Worm (Caenorhabditis elegans) whole organism, late embryonic: ENCODE results near the gene srw-145.

Source experiments
- C08G9.2 ChIP-seq: sonication (generic microtip); optimal IDR thresholded peaks from 2 replicates; lab custom pipeline; 2016; ENCODE audit warnings: mild to moderate bottlenecking, missing genetic modification characterization, moderate library complexity, missing compliant biosample characterization
- C38D4.7 ChIP-seq: fragments of 200-800 bp; sonication (Bioruptor generic); optimal IDR thresholded peaks from 2 replicates; lab custom pipeline; 2018; ENCODE audit warnings: mild to moderate bottlenecking, missing genetic modification characterization, moderate library complexity, missing compliant biosample characterization
- F13H6.1 ChIP-seq: sonication (generic microtip); optimal IDR thresholded peaks from 2 replicates; lab custom pipeline; 2016; ENCODE audit warnings: missing genetic modification characterization, missing compliant biosample characterization
- T23F11.4 ChIP-seq: fragments of 200-800 bp; sonication (Bioruptor generic); optimal IDR thresholded peaks from 2 replicates; lab custom pipeline; 2018; ENCODE audit warnings: mild to moderate bottlenecking, missing genetic modification characterization, missing compliant biosample characterization
- Y22D7AL.16 ChIP-seq: sonication (generic microtip); optimal IDR thresholded peaks from 2 replicates; lab custom pipeline; 2016; ENCODE audit warnings: missing genetic modification characterization, missing compliant biosample characterization
- ahr-1 ChIP-seq: sonication (generic microtip); optimal IDR thresholded peaks from 2 replicates; lab custom pipeline; 2016; ENCODE audit warnings: missing genetic modification characterization, missing compliant biosample characterization
- ama-1 ChIP-seq: fragments of 150-350 bp; optimal IDR thresholded peaks from 2 replicates; lab custom pipeline; 2014
- ceh-14 ChIP-seq: sonication (generic microtip); optimal IDR thresholded peaks from 2 replicates; lab custom pipeline; 2016; ENCODE audit warnings: missing genotype, missing genetic modification characterization, missing compliant biosample characterization
- ceh-18 ChIP-seq: sonication (generic microtip); optimal IDR thresholded peaks from 2 replicates; lab custom pipeline; 2016; ENCODE audit warnings: missing genetic modification characterization, missing compliant biosample characterization
- ceh-19 ChIP-seq: fragments of 200-800 bp; sonication (Bioruptor generic); optimal IDR thresholded peaks from 2 replicates; lab custom pipeline; 2018; ENCODE audit warnings: mild to moderate bottlenecking, missing genetic modification characterization, missing compliant biosample characterization
- ceh-24 ChIP-seq: sonication (generic microtip); optimal IDR thresholded peaks from 2 replicates; lab custom pipeline; 2016; ENCODE audit warnings: mild to moderate bottlenecking, missing genetic modification characterization, missing compliant biosample characterization
- ceh-45 ChIP-seq: fragments of 200-800 bp; sonication (Bioruptor generic); IDR thresholded peaks from 2 replicates; pipeline ENCODE4 v1.3.6; 2022; ENCODE audit warnings: missing genetic modification reagents, missing genetic modification characterization, missing compliant biosample characterization
- ceh-48 ChIP-seq: sonication (generic microtip); optimal IDR thresholded peaks from 2 replicates; lab custom pipeline; 2016; ENCODE audit warnings: missing genetic modification characterization, inconsistent platforms, missing compliant biosample characterization
- che-1 ChIP-seq: sonication (generic microtip); optimal IDR thresholded peaks from 2 replicates; lab custom pipeline; 2016; ENCODE audit warnings: mild to moderate bottlenecking, missing genetic modification characterization, missing compliant biosample characterization
- ets-4 ChIP-seq: sonication (generic microtip); optimal IDR thresholded peaks from 2 replicates; lab custom pipeline; 2016; ENCODE audit warnings: missing genetic modification characterization, missing compliant biosample characterization
- eyg-1 ChIP-seq: sonication (generic microtip); optimal IDR thresholded peaks from 2 replicates; lab custom pipeline; 2016; ENCODE audit warnings: missing genotype, missing genetic modification characterization, missing compliant biosample characterization
- fkh-6 ChIP-seq: sonication (generic microtip); optimal IDR thresholded peaks from 2 replicates; lab custom pipeline; 2016; ENCODE audit warnings: missing genetic modification characterization, missing compliant biosample characterization
- gmeb-2 ChIP-seq: sonication (generic microtip); optimal IDR thresholded peaks from 2 replicates; lab custom pipeline; 2016; ENCODE audit warnings: missing genetic modification characterization, inconsistent platforms, missing compliant biosample characterization
- hlh-6 ChIP-seq: sonication (generic microtip); optimal IDR thresholded peaks from 2 replicates; lab custom pipeline; 2016; ENCODE audit warnings: missing genotype, missing genetic modification characterization, missing compliant biosample characterization
- lim-6 ChIP-seq: sonication (generic microtip); optimal IDR thresholded peaks from 2 replicates; lab custom pipeline; 2016; ENCODE audit warnings: missing genetic modification characterization, missing compliant biosample characterization
- mec-3 ChIP-seq: sonication (generic microtip); optimal IDR thresholded peaks from 2 replicates; lab custom pipeline; 2016; ENCODE audit warnings: borderline replicate concordance, missing genetic modification characterization, missing compliant biosample characterization
- nhr-232 ChIP-seq: sonication (generic microtip); optimal IDR thresholded peaks from 2 replicates; lab custom pipeline; 2016; ENCODE audit warnings: missing genetic modification characterization, missing compliant biosample characterization
- npax-4 ChIP-seq: sonication (generic microtip); optimal IDR thresholded peaks from 2 replicates; lab custom pipeline; 2016; ENCODE audit warnings: missing genetic modification characterization, missing compliant biosample characterization
- odd-2 ChIP-seq: sonication (generic microtip); optimal IDR thresholded peaks from 2 replicates; lab custom pipeline; 2017; ENCODE audit warnings: antibody characterized with exemption, mild to moderate bottlenecking, missing genetic modification characterization, missing compliant biosample characterization
- pha-2 ChIP-seq: sonication (generic microtip); optimal IDR thresholded peaks from 2 replicates; lab custom pipeline; 2017; ENCODE audit warnings: mild to moderate bottlenecking, missing genetic modification characterization, missing compliant biosample characterization
- pha-4 ChIP-seq: fragments of 150-350 bp; optimal IDR thresholded peaks from 2 replicates; lab custom pipeline; 2018; ENCODE audit warnings: missing biosample characterization, missing genetic modification reagents, missing genetic modification characterization
- pqm-1 ChIP-seq: sonication (generic microtip); optimal IDR thresholded peaks from 2 replicates; lab custom pipeline; 2016; ENCODE audit warnings: missing genetic modification characterization, missing compliant biosample characterization
- rnt-1 ChIP-seq: sonication (generic microtip); optimal IDR thresholded peaks from 2 replicates; lab custom pipeline; 2016; ENCODE audit warnings: missing genetic modification characterization, missing compliant biosample characterization
- sdc-2 ChIP-seq: sonication (generic microtip); optimal IDR thresholded peaks from 2 replicates; lab custom pipeline; 2016; ENCODE audit warnings: missing genotype, missing genetic modification characterization, missing compliant biosample characterization
- sox-2 ChIP-seq: fragments of 200-800 bp; sonication (Bioruptor generic); IDR thresholded peaks from 2 replicates; pipeline ENCODE4 v1.3.6; 2022; ENCODE audit warnings: missing genetic modification reagents, missing genetic modification characterization, missing compliant biosample characterization
- sox-4 ChIP-seq: sonication (generic microtip); optimal IDR thresholded peaks from 2 replicates; lab custom pipeline; 2017; ENCODE audit warnings: mild to moderate bottlenecking, missing genetic modification characterization, inconsistent platforms, missing compliant biosample characterization
- syd-9 ChIP-seq: sonication (generic microtip); optimal IDR thresholded peaks from 2 replicates; lab custom pipeline; 2016; ENCODE audit warnings: mild to moderate bottlenecking, missing genetic modification characterization, moderate library complexity, missing compliant biosample characterization
- unc-3 ChIP-seq, 2 experiments: fragments of 200-800 bp in 1 of 2; sonication (Bioruptor generic) in 1 of 2; sonication (generic microtip) in 1 of 2; conservative IDR thresholded peaks in 1 of 2; optimal IDR thresholded peaks in 1 of 2; 2 replicates each; pipeline versions ENCODE4 v1.3.6 to Lab custom; 2016 to 2022; ENCODE audit warnings: missing compliant biosample characterization in 2 of 2, missing genetic modification characterization in 2 of 2, missing genetic modification reagents in 1 of 2
- unc-42 ChIP-seq: sonication (generic microtip); optimal IDR thresholded peaks from 2 replicates; lab custom pipeline; 2016; ENCODE audit warnings: missing genotype, missing genetic modification characterization, missing compliant biosample characterization
- unc-55 ChIP-seq: sonication (generic microtip); optimal IDR thresholded peaks from 2 replicates; lab custom pipeline; 2017; ENCODE audit warnings: missing biosample characterization, missing genetic modification reagents, missing genetic modification characterization
- zip-5 ChIP-seq: sonication (generic microtip); optimal IDR thresholded peaks from 2 replicates; lab custom pipeline; 2016; ENCODE audit warnings: missing genetic modification characterization, missing compliant biosample characterization
- ztf-16 ChIP-seq: sonication (generic microtip); optimal IDR thresholded peaks from 2 replicates; lab custom pipeline; 2017; ENCODE audit warnings: missing genetic modification characterization, missing compliant biosample characterization

srw-145 gene

DNA sequence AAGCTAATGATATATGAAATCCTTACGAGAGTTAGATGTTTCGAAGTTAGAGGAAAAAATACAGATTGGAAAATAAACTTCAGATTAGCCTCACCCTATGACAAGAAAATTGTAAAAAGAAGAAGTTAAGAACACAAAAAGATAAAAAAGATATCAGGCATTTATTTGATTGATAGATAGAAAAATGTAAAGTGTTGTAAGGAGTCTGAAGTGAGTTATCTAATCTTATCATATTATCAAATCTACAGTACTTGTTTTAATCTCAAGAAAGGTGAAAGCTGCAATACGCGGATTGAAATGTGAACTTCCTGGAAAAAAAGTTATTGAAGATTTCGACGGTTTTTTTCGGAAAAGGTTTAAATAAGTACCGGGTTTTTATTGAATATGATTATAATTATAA lies 1.5 kb upstream of the srw-145 start:
- TF ChIP-seq pha-2 (tag; lab: Kevin White, UChicago) (no peak), ceh-24 (tag; lab: Kevin White, UChicago) (no peak), sox-4 (tag; lab: Kevin White, UChicago) (no peak), unc-55 (GFP tag; lab: Kevin White, UChicago) (no peak), unc-3 (GFP tag; conservative IDR thresholded peaks at IDR 0.05; lab: Robert Waterston, UW) (no peak), unc-3 (tag; optimal IDR thresholded peaks at IDR 0.05; lab: Kevin White, UChicago) (no peak), unc-42 (tag; lab: Kevin White, UChicago) (no peak), fkh-6 (tag; lab: Kevin White, UChicago) (no peak), odd-2 (tag; lab: Kevin White, UChicago) (no peak), syd-9 (tag; lab: Kevin White, UChicago) (no peak), gmeb-2 (tag; lab: Kevin White, UChicago) (no peak)

DNA sequence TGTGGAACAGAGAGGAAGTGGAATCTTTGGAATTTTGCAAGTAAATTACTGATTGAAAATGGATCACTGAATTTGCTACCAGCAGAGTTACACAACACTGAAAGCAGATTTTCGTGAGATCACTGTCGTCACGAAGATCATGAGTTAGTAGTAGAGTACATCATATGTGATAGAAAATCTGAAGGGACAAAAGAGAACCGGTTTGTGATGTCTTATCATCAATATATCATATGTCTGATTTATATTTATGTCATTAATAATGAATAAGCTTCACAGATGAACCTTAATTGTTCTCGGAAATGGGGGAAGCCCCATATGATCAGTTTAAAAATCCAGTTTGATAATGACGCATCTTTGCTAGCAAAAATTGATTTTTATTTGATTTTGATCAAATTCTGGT lies 898 bp upstream of the srw-145 start:
- no peak for TF ChIP-seq lim-6 (tag; lab: Kevin White, UChicago)
- TF ChIP-seq ceh-18 (tag; lab: Kevin White, UChicago) = no peak
- no peak for TF ChIP-seq mec-3 (tag; lab: Kevin White, UChicago)
- TF ChIP-seq ahr-1 (tag; lab: Kevin White, UChicago) = no peak
- TF ChIP-seq F13H6.1 (tag; lab: Kevin White, UChicago) = no peak
- no peak for TF ChIP-seq C38D4.7 (GFP tag; lab: Kevin White, UChicago)
- no peak for TF ChIP-seq rnt-1
- TF ChIP-seq eyg-1 (tag; lab: Kevin White, UChicago) = no peak
- TF ChIP-seq sdc-2 (tag; lab: Kevin White, UChicago) = no peak
- TF ChIP-seq ceh-14 = no peak
- TF ChIP-seq ceh-19 (GFP tag; lab: Kevin White, UChicago) = no peak
- TF ChIP-seq ceh-45 (GFP tag; lab: Robert Waterston, UW) = no peak
- no peak for TF ChIP-seq hlh-6 (tag; lab: Kevin White, UChicago)
- TF ChIP-seq odd-2 (tag; lab: Kevin White, UChicago) = no peak
- TF ChIP-seq T23F11.4 = no peak

DNA sequence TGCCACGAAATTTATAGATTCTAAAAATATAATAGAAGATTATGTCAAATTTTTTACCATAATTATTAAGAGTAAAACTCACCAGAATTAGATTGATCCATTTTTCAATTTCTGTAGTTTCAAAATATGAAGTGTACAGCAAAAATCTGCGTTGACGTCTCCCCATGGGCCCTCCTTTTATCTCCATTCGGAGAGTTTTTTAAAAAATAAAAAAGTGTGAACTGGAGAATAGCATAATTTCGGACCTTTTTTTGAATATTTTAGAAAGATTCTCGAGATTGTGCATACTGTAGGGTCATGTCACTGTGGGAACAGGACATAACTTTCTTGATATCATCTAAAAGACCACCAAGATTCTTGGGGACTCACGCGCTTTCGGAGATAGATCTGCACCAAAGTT lies 5.1 kb downstream of the srw-145 start, which contains the start of gene dpr-1:
Gene dpr-1 (minus strand): TSS at position 101 of the 400 bp plus-strand sequence.
- TF ChIP-seq hlh-6 (tag; lab: Kevin White, UChicago) (no peak), npax-4 (tag; lab: Kevin White, UChicago) (no peak), C08G9.2 (tag; lab: Kevin White, UChicago) (no peak), ceh-48 (no peak), zip-5 (tag; lab: Kevin White, UChicago) (no peak), ama-1 (no peak), nhr-232 (tag; lab: Kevin White, UChicago) (no peak)

DNA sequence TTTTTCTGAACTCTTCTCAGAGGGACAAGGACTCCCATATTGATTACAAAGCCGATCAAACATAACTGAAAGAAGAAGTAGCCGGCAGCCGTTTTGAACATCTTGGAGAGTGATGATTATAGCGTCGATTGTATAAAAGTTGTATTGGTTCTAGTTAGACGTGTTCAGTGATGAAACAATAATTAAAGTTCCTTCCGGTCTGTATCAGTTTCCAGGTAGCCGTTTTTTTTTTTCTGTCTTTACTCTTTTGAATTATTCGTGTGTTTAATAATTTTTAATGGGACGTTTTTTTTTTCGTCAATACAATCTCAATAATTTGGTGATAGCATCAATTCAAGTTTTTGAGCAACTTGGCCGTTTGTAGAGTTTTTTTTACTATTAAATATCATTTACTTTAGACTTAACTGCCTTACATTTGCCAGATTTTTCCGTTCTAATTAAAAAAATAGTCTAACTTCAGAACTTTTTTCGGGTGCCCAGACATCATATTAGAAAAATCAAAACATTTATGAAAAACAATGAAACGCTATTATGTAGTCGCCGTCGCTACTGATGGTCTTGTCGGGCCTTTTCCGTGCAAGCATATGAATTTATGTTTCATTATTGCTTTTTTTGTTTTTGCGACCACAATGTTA lies 9.6 kb downstream of the srw-145 start, which contains the start of the genes srx-10 and clec-226:
Gene srx-10 (minus strand): TSS at position 101 of the 635 bp plus-strand sequence.
Gene clec-226 (plus strand): TSS at position 585 of the 635 bp plus-strand sequence.
- TF ChIP-seq che-1 (tag; lab: Kevin White, UChicago) = no peak
- no peak for TF ChIP-seq sox-2
- no peak for TF ChIP-seq odd-2 (tag; lab: Kevin White, UChicago)
- no peak for TF ChIP-seq eyg-1 (tag; lab: Kevin White, UChicago)
- TF ChIP-seq Y22D7AL.16 (tag; lab: Kevin White, UChicago) = no peak
- TF ChIP-seq syd-9 (tag; lab: Kevin White, UChicago) = no peak
- no peak for TF ChIP-seq pha-4
- no peak for TF ChIP-seq npax-4 (tag; lab: Kevin White, UChicago)
- TF ChIP-seq pqm-1 (tag; lab: Kevin White, UChicago) = no peak
- TF ChIP-seq ets-4 (tag; lab: Kevin White, UChicago) = no peak
- TF ChIP-seq rnt-1 = no peak
- no peak for TF ChIP-seq ztf-16 (tag; lab: Kevin White, UChicago)
- TF ChIP-seq ceh-14 = no peak
